Worm (Caenorhabditis elegans) whole organism, early embryonic: ENCODE results near the gene mrpl-2.
A peak's percentile ranks its signal among the peaks of the same experiment; 100 is the strongest.

Source experiments
- B0310.2 ChIP-seq: sonication (generic microtip); optimal IDR thresholded peaks from 2 replicates; lab custom pipeline; 2016; ENCODE audit warnings: mild to moderate bottlenecking, missing genetic modification characterization, missing compliant biosample characterization
- F13C5.2 ChIP-seq: sonication (generic microtip); optimal IDR thresholded peaks from 2 replicates; lab custom pipeline; 2017; ENCODE audit warnings: mild to moderate bottlenecking, missing genetic modification characterization, inconsistent platforms, missing compliant biosample characterization
- aly-1 ChIP-seq: sonication (generic microtip); optimal IDR thresholded peaks from 2 replicates; lab custom pipeline; 2016; ENCODE audit warnings: missing genetic modification characterization, missing compliant biosample characterization
- ama-1 ChIP-seq: fragments of 150-350 bp; optimal IDR thresholded peaks from 2 replicates; lab custom pipeline; 2014
- ceh-13 ChIP-seq: fragments of 200-800 bp; sonication (Bioruptor generic); optimal IDR thresholded peaks from 2 replicates; lab custom pipeline; 2018; ENCODE audit warnings: mild to moderate bottlenecking, missing genetic modification characterization, missing compliant biosample characterization
- ceh-36 ChIP-seq: sonication (generic microtip); optimal IDR thresholded peaks from 2 replicates; lab custom pipeline; 2016; ENCODE audit warnings: missing genetic modification characterization, inconsistent platforms, missing compliant biosample characterization
- ets-7 ChIP-seq: sonication (generic microtip); optimal IDR thresholded peaks from 2 replicates; lab custom pipeline; 2016; ENCODE audit warnings: missing genotype, missing genetic modification characterization, missing compliant biosample characterization
- flt-1 ChIP-seq: fragments of 200-800 bp; sonication (Bioruptor generic); IDR thresholded peaks from 2 replicates; pipeline ENCODE4 v1.3.6; 2022; ENCODE audit warnings: missing genetic modification characterization, missing compliant biosample characterization
- hmbx-1 ChIP-seq: sonication (generic microtip); optimal IDR thresholded peaks from 2 replicates; lab custom pipeline; 2016; ENCODE audit warnings: mild to moderate bottlenecking, missing genetic modification characterization, missing compliant biosample characterization
- hmg-4 ChIP-seq: fragments of 200-800 bp; sonication (Bioruptor generic); optimal IDR thresholded peaks from 2 replicates; lab custom pipeline; 2018; ENCODE audit warnings: mild to moderate bottlenecking, missing genetic modification characterization, missing compliant biosample characterization
- hnd-1 ChIP-seq: sonication (generic microtip); optimal IDR thresholded peaks from 2 replicates; lab custom pipeline; 2016; ENCODE audit warnings: missing genetic modification characterization, missing compliant biosample characterization
- pes-1 ChIP-seq: fragments of 200-800 bp; sonication (Bioruptor generic); IDR thresholded peaks from 2 replicates; pipeline ENCODE4 v1.3.6; 2022; ENCODE audit warnings: missing genetic modification reagents, missing genetic modification characterization, missing compliant biosample characterization
- scrt-1 ChIP-seq: fragments of 200-800 bp; sonication (Bioruptor generic); IDR thresholded peaks from 2 replicates; pipeline ENCODE4 v1.3.6; 2022; ENCODE audit warnings: missing genetic modification characterization, missing compliant biosample characterization
- sea-1 ChIP-seq: fragments of 200-800 bp; sonication (Bioruptor generic); conservative IDR thresholded peaks from 2 replicates; pipeline ENCODE4 v1.3.6; 2022; ENCODE audit warnings: missing genetic modification characterization, missing compliant biosample characterization
- tbx-11 ChIP-seq: fragments of 200-800 bp; sonication (Bioruptor generic); IDR thresholded peaks from 2 replicates; pipeline ENCODE4 v1.3.6; 2022; ENCODE audit warnings: missing genetic modification characterization, missing compliant biosample characterization
- tbx-37 ChIP-seq: fragments of 200-800 bp; sonication (Bioruptor generic); conservative IDR thresholded peaks from 2 replicates; pipeline ENCODE4 v1.3.6; 2022; ENCODE audit warnings: missing genetic modification reagents, missing genetic modification characterization, missing compliant biosample characterization
- tra-4 ChIP-seq: sonication (generic microtip); optimal IDR thresholded peaks from 2 replicates; lab custom pipeline; 2017; ENCODE audit warnings: missing genetic modification characterization, missing compliant biosample characterization

Gene mrpl-2

ce11 chrIV:805693-806092 lies 32.7 kb downstream of the mrpl-2 start:
- TF ChIP-seq ceh-13 (no peak), tra-4 (no peak), tbx-37 (no peak), aly-1 (tag; lab: Kevin White, UChicago) (no peak), sea-1 (GFP tag; lab: Robert Waterston, UW) (no peak), hnd-1 (tag; lab: Kevin White, UChicago) (no peak), hmg-4 (no peak), F13C5.2 (tag; lab: Kevin White, UChicago) (no peak), pes-1 (0 out of 2 replicates have a peak, but pooled peaks have one; percentile 6)

ce11 chrIV:807027-807516 lies 34.0 kb downstream of the mrpl-2 start, which contains the start of gene Y55F3BL.6:
Gene Y55F3BL.6 (minus strand): TSS chrIV:807077.
- TF ChIP-seq F13C5.2 (tag; lab: Kevin White, UChicago) = no peak
- TF ChIP-seq tbx-37 = no peak
- TF ChIP-seq ceh-13 = no peak
- no peak for TF ChIP-seq hnd-1 (tag; lab: Kevin White, UChicago)
- TF ChIP-seq ets-7 (tag; lab: Kevin White, UChicago) = no peak
- TF ChIP-seq flt-1 (GFP tag; lab: Robert Waterston, UW) = no peak
- TF ChIP-seq pes-1 = no peak
- TF ChIP-seq tra-4 = no peak
- TF ChIP-seq sea-1 (GFP tag; lab: Robert Waterston, UW) = no peak
- TF ChIP-seq scrt-1 (GFP tag; lab: Robert Waterston, UW) = no peak
- no peak for TF ChIP-seq ama-1 (lab: Kevin White, UChicago)

ce11 chrIV:813341-813740 lies 40.3 kb downstream of the mrpl-2 start:
- TF ChIP-seq pes-1 = peak; percentile 78
- 0 out of 2 replicates have a peak, but pooled peaks have one; percentile 24 for TF ChIP-seq sea-1 (GFP tag; lab: Robert Waterston, UW)
- TF ChIP-seq tbx-11 = peak; percentile 61; the same call in 1 of the 2 replicates
- TF ChIP-seq flt-1 (GFP tag; lab: Robert Waterston, UW) = peak; percentile 63

ce11 chrIV:817879-818278 lies 44.8 kb downstream of the mrpl-2 start:
- TF ChIP-seq B0310.2 (tag; lab: Kevin White, UChicago) (no peak), scrt-1 (GFP tag; lab: Robert Waterston, UW) (peak; percentile 52; the same call in 1 of the 2 replicates), hmg-4 (no peak)

- no peak for TF ChIP-seq F13C5.2 (tag; lab: Kevin White, UChicago)
- no peak for TF ChIP-seq tbx-11
- TF ChIP-seq tra-4 = no peak
- no peak for TF ChIP-seq ets-7 (tag; lab: Kevin White, UChicago)
- TF ChIP-seq hmg-4 = no peak
- TF ChIP-seq tbx-37 = no peak
Measured at ce11 chrIV:824854-825253, 51.8 kb downstream of the mrpl-2 start, which contains the start of gene zipt-15. Gene zipt-15 (minus strand): TSS chrIV:824954.

ce11 chrIV:826145-826544 lies 53.1 kb downstream of the mrpl-2 start:
- TF ChIP-seq ceh-36 (tag; lab: Kevin White, UChicago) (no peak), hmg-4 (no peak), flt-1 (GFP tag; lab: Robert Waterston, UW) (no peak), F13C5.2 (tag; lab: Kevin White, UChicago) (no peak), sea-1 (GFP tag; lab: Robert Waterston, UW) (no peak), aly-1 (tag; lab: Kevin White, UChicago) (no peak), B0310.2 (tag; lab: Kevin White, UChicago) (no peak), tbx-37 (no peak), pes-1 (no peak), ama-1 (lab: Kevin White, UChicago) (no peak), tbx-11 (no peak), hnd-1 (tag; lab: Kevin White, UChicago) (no peak), ets-7 (tag; lab: Kevin White, UChicago) (no peak), scrt-1 (GFP tag; lab: Robert Waterston, UW) (no peak), hmbx-1 (no peak), ceh-13 (no peak), tra-4 (no peak)
